Worm (Caenorhabditis elegans) whole organism, midembryonic: ENCODE measurements around the gene fipr-2.
A peak's percentile ranks its signal among the peaks of the same experiment; 100 is the strongest.

ENCODE experiments used
- T22C8.4 ChIP-seq: fragments of 200-800 bp; sonication (Bioruptor generic); IDR thresholded peaks from 2 replicates; pipeline ENCODE4 v1.3.6; 2022; ENCODE audit warnings: missing genetic modification characterization, missing compliant biosample characterization
- cog-1 ChIP-seq: sonication (generic microtip); optimal IDR thresholded peaks from 2 replicates; lab custom pipeline; 2016; ENCODE audit warnings: missing genetic modification characterization, missing compliant biosample characterization
- flt-1 ChIP-seq: fragments of 200-800 bp; sonication (Bioruptor generic); IDR thresholded peaks from 2 replicates; pipeline ENCODE4 v1.3.6; 2022; ENCODE audit warnings: missing genetic modification characterization, missing compliant biosample characterization
- klf-2 ChIP-seq: fragments of 200-800 bp; sonication (Bioruptor generic); conservative IDR thresholded peaks from 2 replicates; pipeline ENCODE4 v1.3.6; 2022; ENCODE audit warnings: missing genetic modification reagents, missing genetic modification characterization, missing compliant biosample characterization
- ref-1 ChIP-seq: fragments of 200-800 bp; sonication (Bioruptor generic); conservative IDR thresholded peaks from 2 replicates; pipeline ENCODE4 v1.3.6; 2022; ENCODE audit warnings: missing genetic modification reagents, missing genetic modification characterization, missing compliant biosample characterization
- tab-1 ChIP-seq: fragments of 200-800 bp; sonication (Bioruptor generic); IDR thresholded peaks from 2 replicates; pipeline ENCODE4 v1.3.6; 2022; ENCODE audit warnings: missing genetic modification characterization, missing compliant biosample characterization

DNA sequence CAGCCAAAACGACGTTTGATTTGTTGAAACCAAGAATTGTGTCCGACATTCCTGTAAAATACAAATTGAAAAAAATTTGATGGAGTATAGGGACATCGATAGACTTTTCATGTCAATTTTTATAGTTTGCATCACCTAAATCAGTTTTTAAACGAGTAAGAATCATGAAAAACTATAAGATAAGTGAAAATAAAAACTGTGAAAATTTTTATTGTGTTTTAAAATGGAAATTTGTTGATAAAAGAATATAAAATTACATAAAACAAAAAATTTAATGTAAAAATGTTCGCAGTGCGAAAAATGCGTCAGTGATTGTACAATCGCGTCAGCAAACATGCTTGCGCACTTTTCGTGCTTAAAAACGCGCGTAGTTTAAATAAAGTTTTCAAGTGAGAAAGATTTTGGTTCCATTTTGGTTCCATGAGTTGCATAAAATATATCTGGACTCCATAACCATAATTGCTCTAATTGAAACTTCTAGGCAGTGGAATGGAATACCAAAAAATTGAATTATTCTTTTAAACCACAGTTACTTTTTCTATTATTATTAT lies 21.7 kb upstream of the fipr-2 start, which contains the start of gene tomm-20:
- peak; percentile 87 for TF ChIP-seq flt-1
- TF ChIP-seq ref-1 = no peak
- no peak for TF ChIP-seq T22C8.4 (GFP tag; lab: Robert Waterston, UW)
- TF ChIP-seq tab-1 (GFP tag; lab: Robert Waterston, UW) = no peak
- TF ChIP-seq klf-2 (GFP tag; lab: Robert Waterston, UW) = peak; percentile 72
- TF ChIP-seq cog-1 = peak; percentile 83
